Fruit fly (Drosophila melanogaster) whole organism, embryonic: ENCODE data around the gene Gorab.
A peak's percentile ranks its signal among the peaks of the same experiment; 100 is the strongest.

ENCODE experiments used
- CG10565 ChIP-seq: fragments of 200-800 bp; sonication (Bioruptor generic); optimal IDR thresholded peaks from 3 replicates; lab custom pipeline; 2016; ENCODE audit warnings: missing biosample characterization, mild to moderate bottlenecking, missing genetic modification characterization
- CG10654 ChIP-seq: fragments of 200-800 bp; sonication (Bioruptor generic); optimal IDR thresholded peaks from 2 replicates; lab custom pipeline; 2016; ENCODE audit warnings: missing biosample characterization, missing genetic modification characterization
- CG11696 ChIP-seq: fragments of 200-800 bp; sonication (Bioruptor generic); IDR thresholded peaks from 2 replicates; pipeline ENCODE4 v1.3.6; 2022; ENCODE audit warnings: missing biosample characterization, missing genetic modification characterization
- CG13624 ChIP-seq: fragments of 200-800 bp; sonication (Bioruptor generic); optimal IDR thresholded peaks from 2 replicates; lab custom pipeline; 2016; ENCODE audit warnings: missing biosample characterization, missing genetic modification characterization
- CG14014 ChIP-seq: fragments of 200-800 bp; sonication (Bioruptor generic); IDR thresholded peaks from 2 replicates; pipeline ENCODE4 v1.3.6; 2022; ENCODE audit warnings: missing biosample characterization, missing genetic modification characterization
- CG1602 ChIP-seq: fragments of 200-800 bp; sonication (Bioruptor generic); optimal IDR thresholded peaks from 3 replicates; lab custom pipeline; 2016; ENCODE audit warnings: missing biosample characterization, missing genetic modification characterization
- CG16815 ChIP-seq: fragments of 200-800 bp; sonication (Bioruptor generic); optimal IDR thresholded peaks from 3 replicates; lab custom pipeline; 2017; ENCODE audit warnings: missing biosample characterization, mild to moderate bottlenecking, missing genetic modification characterization
- CG16863 ChIP-seq: fragments of 200-800 bp; sonication (Bioruptor generic); optimal IDR thresholded peaks from 3 replicates; lab custom pipeline; 2016; ENCODE audit warnings: missing biosample characterization, missing genetic modification characterization
- CG17802 ChIP-seq: fragments of 200-800 bp; sonication (Bioruptor generic); optimal IDR thresholded peaks from 2 replicates; lab custom pipeline; 2018; ENCODE audit warnings: missing biosample characterization, mild to moderate bottlenecking, missing genetic modification characterization, moderate library complexity
- CG2199 ChIP-seq: fragments of 200-800 bp; sonication (Bioruptor generic); IDR thresholded peaks from 3 replicates; pipeline ENCODE4 v1.3.6; 2022; ENCODE audit warnings: missing biosample characterization, missing genetic modification characterization
- CG30020 ChIP-seq: fragments of 200-800 bp; optimal IDR thresholded peaks from 2 replicates; lab custom pipeline; 2019; ENCODE audit warnings: missing biosample characterization, mild to moderate bottlenecking, missing genetic modification characterization, moderate library complexity
- CG42726 ChIP-seq: fragments of 200-800 bp; sonication (Bioruptor generic); IDR thresholded peaks from 2 replicates; pipeline ENCODE4 v1.3.6; 2022; ENCODE audit warnings: missing biosample characterization, missing genetic modification characterization; ENCODE audit not compliant: partially characterized antibody
- CG4360 ChIP-seq: fragments of 200-800 bp; sonication (Bioruptor generic); IDR thresholded peaks from 2 replicates; pipeline ENCODE4 v1.3.6; 2022; ENCODE audit warnings: missing biosample characterization, missing genetic modification characterization
- CG4617 ChIP-seq: fragments of 200-800 bp; sonication (Bioruptor generic); optimal IDR thresholded peaks from 3 replicates; lab custom pipeline; 2016; ENCODE audit warnings: missing biosample characterization, missing genetic modification characterization, borderline replicate concordance
- CG4820 ChIP-seq: fragments of 200-800 bp; sonication (Bioruptor generic); optimal IDR thresholded peaks from 3 replicates; lab custom pipeline; 2016; ENCODE audit warnings: missing biosample characterization, missing genetic modification characterization
- CG9876 ChIP-seq: fragments of 200-800 bp; sonication (Bioruptor generic); optimal IDR thresholded peaks from 2 replicates; lab custom pipeline; 2016; ENCODE audit warnings: missing biosample characterization, missing genetic modification characterization
- Chrac-16 ChIP-seq: fragments of 200-800 bp; sonication (Bioruptor generic); optimal IDR thresholded peaks from 3 replicates; lab custom pipeline; 2016; ENCODE audit warnings: missing biosample characterization, missing genetic modification characterization
- Dad ChIP-seq: fragments of 200-800 bp; sonication (Bioruptor generic); optimal IDR thresholded peaks from 3 replicates; lab custom pipeline; 2016; ENCODE audit warnings: missing biosample characterization, missing genetic modification characterization
- Dek ChIP-seq: fragments of 200-800 bp; sonication (Bioruptor generic); optimal IDR thresholded peaks from 3 replicates; lab custom pipeline; 2019; ENCODE audit warnings: missing biosample characterization, mild to moderate bottlenecking, missing genetic modification characterization, moderate library complexity
- Drgx ChIP-seq: fragments of 200-800 bp; sonication (Bioruptor generic); IDR thresholded peaks from 2 replicates; pipeline ENCODE4 v1.3.6; 2022; ENCODE audit warnings: missing biosample characterization, missing genetic modification characterization
- Lim3 ChIP-seq: fragments of 200-800 bp; sonication (Bioruptor generic); IDR thresholded peaks from 2 replicates; pipeline ENCODE4 v1.3.6; 2022; ENCODE audit warnings: missing biosample characterization, missing genetic modification characterization
- MTF-1 ChIP-seq: fragments of 200-800 bp; sonication (Bioruptor generic); optimal IDR thresholded peaks from 2 replicates; lab custom pipeline; 2018; ENCODE audit warnings: missing biosample characterization, mild to moderate bottlenecking, missing genetic modification characterization, borderline replicate concordance
- Mad ChIP-seq: fragments of 200-800 bp; sonication (Bioruptor generic); optimal IDR thresholded peaks from 2 replicates; lab custom pipeline; 2016; ENCODE audit warnings: missing biosample characterization, missing genetic modification characterization
- Neu2 ChIP-seq: fragments of 200-800 bp; sonication (Bioruptor generic); optimal IDR thresholded peaks from 3 replicates; lab custom pipeline; 2016; ENCODE audit warnings: missing biosample characterization, missing genetic modification characterization, borderline replicate concordance
- Optix ChIP-seq: fragments of 200-800 bp; sonication (Bioruptor generic); IDR thresholded peaks from 3 replicates; pipeline ENCODE4 v1.3.6; 2022; ENCODE audit warnings: missing biosample characterization, missing genetic modification characterization
- Sin3A ChIP-seq: fragments of >200 bp; optimal IDR thresholded peaks from 2 replicates; lab custom pipeline; 2018
- Sox100B ChIP-seq: fragments of 200-800 bp; sonication (Bioruptor generic); optimal IDR thresholded peaks from 3 replicates; lab custom pipeline; 2018; ENCODE audit warnings: missing biosample characterization, mild to moderate bottlenecking, missing genetic modification characterization
- Sry-β ChIP-seq: fragments of 200-800 bp; sonication (Bioruptor generic); optimal IDR thresholded peaks from 2 replicates; lab custom pipeline; 2018; ENCODE audit warnings: missing biosample characterization, mild to moderate bottlenecking, missing genetic modification characterization, moderate library complexity
- Stat92E ChIP-seq, 3 experiments: fragments of >200 bp in 2 of 3; fragments of 200-800 bp in 1 of 3; sonication (Bioruptor generic) in 1 of 3; optimal IDR thresholded peaks; 2 replicates each; lab custom pipeline; 2017 to 2019; ENCODE audit warnings: missing biosample characterization in 3 of 3, missing genetic modification characterization in 3 of 3, mild to moderate bottlenecking in 1 of 3, moderate library complexity in 1 of 3
- Usf ChIP-seq: fragments of 200-800 bp; sonication (Bioruptor generic); optimal IDR thresholded peaks from 2 replicates; lab custom pipeline; 2017; ENCODE audit warnings: missing genotype, missing biosample characterization, missing genetic modification characterization
- cas ChIP-seq: fragments of 200-800 bp; sonication (Bioruptor generic); IDR thresholded peaks from 2 replicates; pipeline ENCODE4 v1.3.6; 2022; ENCODE audit warnings: missing biosample characterization, missing genetic modification characterization
- da ChIP-seq: fragments of 200-800 bp; sonication (Bioruptor generic); optimal IDR thresholded peaks from 2 replicates; lab custom pipeline; 2016; ENCODE audit warnings: missing biosample characterization, missing genetic modification characterization
- esg ChIP-seq: fragments of 200-800 bp; sonication (Bioruptor generic); conservative IDR thresholded peaks from 2 replicates; pipeline ENCODE4 v1.3.6; 2022; ENCODE audit warnings: missing biosample characterization, missing genetic modification characterization
- ewg ChIP-seq: fragments of 200-800 bp; sonication (Bioruptor generic); optimal IDR thresholded peaks from 3 replicates; lab custom pipeline; 2017; ENCODE audit warnings: mild to moderate bottlenecking, missing biosample characterization, missing genetic modification reagents, missing genetic modification characterization
- fd64A ChIP-seq: fragments of 200-800 bp; sonication (Bioruptor generic); optimal IDR thresholded peaks from 3 replicates; lab custom pipeline; 2018; ENCODE audit warnings: missing biosample characterization, mild to moderate bottlenecking, missing genetic modification characterization
- ftz-f1 ChIP-seq: fragments of 200-800 bp; sonication (Bioruptor generic); optimal IDR thresholded peaks from 2 replicates; lab custom pipeline; 2016; ENCODE audit warnings: missing biosample characterization, missing genetic modification characterization
- gcm2 ChIP-seq: fragments of 200-800 bp; sonication (Bioruptor generic); optimal IDR thresholded peaks from 2 replicates; lab custom pipeline; 2016; ENCODE audit warnings: missing biosample characterization, missing genetic modification characterization
- h ChIP-seq: fragments of >200 bp; optimal IDR thresholded peaks from 2 replicates; lab custom pipeline; 2017
- hkb ChIP-seq, 2 experiments: fragments of 200-800 bp in 1 of 2; fragments of >200 bp in 1 of 2; sonication (Bioruptor generic) in 1 of 2; IDR thresholded peaks in 1 of 2; optimal IDR thresholded peaks in 1 of 2; 2 replicates each; pipeline versions ENCODE4 v1.3.6 to Lab custom; 2017 to 2022; ENCODE audit warnings: missing biosample characterization in 1 of 2, missing genetic modification characterization in 1 of 2
- jing ChIP-seq: fragments of 200-800 bp; sonication (Bioruptor generic); optimal IDR thresholded peaks from 2 replicates; lab custom pipeline; 2018; ENCODE audit warnings: missing biosample characterization, mild to moderate bottlenecking, missing genetic modification characterization
- kah ChIP-seq: fragments of 200-800 bp; sonication (Bioruptor generic); optimal IDR thresholded peaks from 2 replicates; lab custom pipeline; 2018; ENCODE audit warnings: missing biosample characterization, mild to moderate bottlenecking, missing genetic modification characterization
- lilli ChIP-seq: fragments of 200-800 bp; sonication (Bioruptor generic); optimal IDR thresholded peaks from 3 replicates; lab custom pipeline; 2016; ENCODE audit warnings: missing biosample characterization, missing genetic modification characterization
- ro ChIP-seq: fragments of 200-800 bp; sonication (Bioruptor generic); IDR thresholded peaks from 2 replicates; pipeline ENCODE4 v1.3.6; 2022; ENCODE audit warnings: missing biosample characterization, missing genetic modification characterization
- row ChIP-seq: fragments of 200-800 bp; sonication (Bioruptor generic); IDR thresholded peaks from 3 replicates; pipeline ENCODE4 v1.3.6; 2022; ENCODE audit warnings: missing biosample characterization, missing genetic modification characterization
- run ChIP-seq: fragments of 200-800 bp; sonication (Bioruptor generic); optimal IDR thresholded peaks from 3 replicates; lab custom pipeline; 2018; ENCODE audit warnings: missing biosample characterization, mild to moderate bottlenecking, missing genetic modification characterization
- schlank ChIP-seq: fragments of 200-800 bp; sonication (Bioruptor generic); optimal IDR thresholded peaks from 2 replicates; lab custom pipeline; 2018; ENCODE audit warnings: missing biosample characterization, mild to moderate bottlenecking, missing genetic modification characterization
- slou ChIP-seq: fragments of 200-800 bp; sonication (Bioruptor generic); optimal IDR thresholded peaks from 3 replicates; lab custom pipeline; 2016; ENCODE audit warnings: missing biosample characterization, missing genetic modification characterization
- stwl ChIP-seq: fragments of 200-800 bp; sonication (Bioruptor generic); optimal IDR thresholded peaks from 3 replicates; lab custom pipeline; 2018; ENCODE audit warnings: missing biosample characterization, mild to moderate bottlenecking, missing genetic modification characterization, moderate library complexity
- tll ChIP-seq, 2 experiments: fragments of 200-800 bp in 1 of 2; fragments of >200 bp in 1 of 2; sonication (Bioruptor generic) in 1 of 2; optimal IDR thresholded peaks; 2 replicates each; lab custom pipeline; 2017 to 2019; ENCODE audit warnings: missing biosample characterization in 2 of 2, missing genetic modification characterization in 2 of 2, mild to moderate bottlenecking in 1 of 2, moderate library complexity in 1 of 2
- vnd ChIP-seq: fragments of 200-800 bp; sonication (Bioruptor generic); IDR thresholded peaks from 3 replicates; pipeline ENCODE4 v1.3.6; 2022; ENCODE audit warnings: missing biosample characterization, missing genetic modification characterization; ENCODE audit not compliant: partially characterized antibody
- zfh2 ChIP-seq: fragments of 200-800 bp; sonication (Bioruptor generic); optimal IDR thresholded peaks from 2 replicates; lab custom pipeline; 2016; ENCODE audit warnings: missing biosample characterization, missing genetic modification characterization

The Gorab gene

DNA sequence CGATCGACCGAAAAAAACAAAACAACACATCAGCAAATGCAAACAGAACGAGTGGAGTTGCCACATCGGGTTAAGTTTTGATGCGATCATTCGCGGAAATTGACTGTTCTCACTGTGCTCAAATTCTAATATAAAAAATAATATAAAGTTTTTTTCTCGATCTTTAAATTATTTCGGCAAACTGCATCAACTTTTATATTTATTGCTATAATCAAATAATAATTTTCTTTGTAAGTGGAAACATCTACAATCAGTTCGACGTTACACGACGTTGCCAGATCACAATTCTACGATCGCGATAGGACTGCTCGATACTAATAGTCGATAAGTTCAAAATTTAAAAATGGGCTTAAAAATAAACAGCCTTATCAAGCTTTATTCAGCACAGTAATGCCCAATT lies at the start of gene Gorab (continued):
- TF ChIP-seq zfh2 (GFP tag; lab: Kevin White, UChicago) (peak; percentile 67), Optix (peak; percentile 92), CG4617 (GFP tag; lab: Kevin White, UChicago) (peak; percentile 84), Drgx (peak; percentile 90), run (tag; lab: Kevin White, UChicago) (no peak), stwl (tag; lab: Kevin White, UChicago) (peak; percentile 93), vnd (GFP tag; lab: Robert Waterston, UW) (no peak), Usf (GFP tag; lab: Kevin White, UChicago) (peak; percentile 78), Chrac-16 (peak; percentile 92), CG2199 (GFP tag; lab: Robert Waterston, UW) (peak; percentile 83; the same call in 2 of the 3 replicates), CG4360 (GFP tag; lab: Robert Waterston, UW) (peak; percentile 69), da (peak; percentile 39), CG14014 (peak; percentile 94), CG42726 (no peak), CG16863 (GFP tag; lab: Kevin White, UChicago) (peak; percentile 77), CG9876 (GFP tag; lab: Kevin White, UChicago) (peak; percentile 48), CG10565 (GFP tag; lab: Kevin White, UChicago) (no peak), Dek (peak; percentile 62), Sry-β (peak; percentile 11), kah (no peak), lilli (GFP tag; lab: Kevin White, UChicago) (peak; percentile 92), schlank (tag; lab: Kevin White, UChicago) (no peak), Dad (GFP tag; lab: Kevin White, UChicago) (peak; percentile 73), tll (GFP tag; optimal IDR thresholded peaks at IDR 0.05; lab: Kevin White, UChicago) (peak in 1 of 2 experiments; percentile 31), Lim3 (GFP tag; lab: Robert Waterston, UW) (peak; percentile 88), gcm2 (peak; percentile 45), hkb (optimal IDR thresholded peaks at IDR 0.05; lab: Kevin White, UChicago) (peak; percentile 22), hkb (GFP tag; IDR thresholded peaks at IDR 0.05; lab: Robert Waterston, UW) (peak; percentile 81), Neu2 (GFP tag; lab: Kevin White, UChicago) (no peak), CG13624 (GFP tag; lab: Kevin White, UChicago) (peak; percentile 77), Sin3A (lab: Kevin White, UChicago) (peak; percentile 46), CG30020 (peak; percentile 87), row (GFP tag; lab: Robert Waterston, UW) (peak; percentile 97), esg (GFP tag; lab: Robert Waterston, UW) (peak; percentile 96), h (lab: Kevin White, UChicago) (no peak), Mad (GFP tag; lab: Kevin White, UChicago) (peak; percentile 92), Stat92E (GFP tag; optimal IDR thresholded peaks at IDR 0.05; lab: Kevin White, UChicago) (peak in 1 of 3 experiments; percentile 52), ftz-f1 (GFP tag; lab: Kevin White, UChicago) (peak; percentile 2), CG17802 (tag; lab: Kevin White, UChicago) (peak; percentile 91), CG1602 (peak; percentile 93), jing (GFP tag; lab: Kevin White, UChicago) (peak; percentile 64), CG4820 (GFP tag; lab: Kevin White, UChicago) (peak; percentile 86), ro (peak; percentile 89), Sox100B (peak; percentile 69), MTF-1 (GFP tag; lab: Kevin White, UChicago) (peak; percentile 60), ewg (GFP tag; lab: Kevin White, UChicago) (peak; percentile 74), cas (peak; percentile 91), CG11696 (peak; percentile 82), slou (GFP tag; lab: Kevin White, UChicago) (peak; percentile 79), fd64A (no peak), CG10654 (GFP tag; lab: Kevin White, UChicago) (peak; percentile 88), CG16815 (GFP tag; lab: Kevin White, UChicago) (peak; percentile 90)
